Worm (Caenorhabditis elegans) whole organism, young adult: ENCODE data around the gene K06H7.1.
A peak's percentile ranks its signal among the peaks of the same experiment; 100 is the strongest.

Experiments
- B0019.2 ChIP-seq: fragments of 200-800 bp; sonication (Bioruptor generic); conservative IDR thresholded peaks from 2 replicates; pipeline ENCODE4 v1.3.6; 2022; ENCODE audit warnings: missing genetic modification reagents, missing genetic modification characterization, missing compliant biosample characterization
- B0261.1 ChIP-seq: sonication (generic microtip); optimal IDR thresholded peaks from 2 replicates; lab custom pipeline; 2016; ENCODE audit warnings: mild to moderate bottlenecking, missing genetic modification characterization, moderate library complexity, missing compliant biosample characterization
- F23B12.7 ChIP-seq: sonication (generic microtip); optimal IDR thresholded peaks from 2 replicates; lab custom pipeline; 2017; ENCODE audit warnings: missing genetic modification characterization, mild to moderate bottlenecking, missing compliant biosample characterization, antibody characterized with exemption, moderate library complexity; ENCODE audit not compliant: insufficient read depth
- F57C9.4 ChIP-seq: sonication (generic microtip); optimal IDR thresholded peaks from 2 replicates; lab custom pipeline; 2017; ENCODE audit warnings: mild to moderate bottlenecking, missing genetic modification characterization, missing compliant biosample characterization
- K11D2.4 ChIP-seq: fragments of 200-800 bp; sonication (Bioruptor generic); IDR thresholded peaks from 2 replicates; pipeline ENCODE4 v1.3.6; 2022; ENCODE audit warnings: missing genetic modification reagents, missing genetic modification characterization, missing compliant biosample characterization
- T07F8.4 ChIP-seq: sonication (generic microtip); optimal IDR thresholded peaks from 2 replicates; lab custom pipeline; 2016; ENCODE audit warnings: mild to moderate bottlenecking, missing genetic modification characterization, moderate library complexity, missing compliant biosample characterization
- T26A5.8 ChIP-seq: sonication (generic microtip); optimal IDR thresholded peaks from 2 replicates; lab custom pipeline; 2016; ENCODE audit warnings: missing genetic modification characterization, missing compliant biosample characterization
- ama-1 ChIP-seq, 3 experiments: fragments of 150-350 bp in 1 of 3; sonication (generic microtip) in 2 of 3; optimal IDR thresholded peaks; 2 replicates each; lab custom pipeline; 2014 to 2018; ENCODE audit warnings: missing biosample characterization in 2 of 3, missing genetic modification characterization in 2 of 3, missing genetic modification reagents in 2 of 3
- atf-7 ChIP-seq: sonication (generic microtip); optimal IDR thresholded peaks from 2 replicates; lab custom pipeline; 2017; ENCODE audit warnings: mild to moderate bottlenecking, missing genetic modification characterization, missing compliant biosample characterization
- athp-1 ChIP-seq: sonication (generic microtip); optimal IDR thresholded peaks from 2 replicates; lab custom pipeline; 2017; ENCODE audit warnings: mild to moderate bottlenecking, missing genetic modification characterization, missing compliant biosample characterization
- attf-3 ChIP-seq: fragments of 200-800 bp; sonication (Bioruptor generic); conservative IDR thresholded peaks from 2 replicates; pipeline ENCODE4 v1.3.6; 2022; ENCODE audit warnings: missing genetic modification reagents, missing genetic modification characterization, missing compliant biosample characterization
- attf-5 ChIP-seq: fragments of 200-800 bp; sonication (Bioruptor generic); optimal IDR thresholded peaks from 2 replicates; lab custom pipeline; 2018; ENCODE audit warnings: mild to moderate bottlenecking, missing genetic modification characterization, missing compliant biosample characterization
- ccch-3 ChIP-seq: fragments of 200-800 bp; sonication (Bioruptor generic); optimal IDR thresholded peaks from 2 replicates; lab custom pipeline; 2018; ENCODE audit warnings: mild to moderate bottlenecking, missing genetic modification characterization, missing compliant biosample characterization
- cebp-2 ChIP-seq: fragments of 200-800 bp; sonication (Bioruptor generic); IDR thresholded peaks from 2 replicates; pipeline ENCODE4 v1.3.6; 2022; ENCODE audit warnings: missing genetic modification characterization, missing compliant biosample characterization
- ceh-40 ChIP-seq: fragments of 200-800 bp; sonication (Bioruptor generic); IDR thresholded peaks from 2 replicates; pipeline ENCODE4 v1.3.6; 2022; ENCODE audit warnings: missing genetic modification characterization, missing compliant biosample characterization
- ceh-91 ChIP-seq: fragments of 200-800 bp; sonication (Bioruptor generic); IDR thresholded peaks from 2 replicates; pipeline ENCODE4 v1.3.6; 2022; ENCODE audit warnings: missing genetic modification reagents, missing genetic modification characterization, missing compliant biosample characterization
- egl-44 ChIP-seq: fragments of 200-800 bp; sonication (Bioruptor generic); IDR thresholded peaks from 2 replicates; pipeline ENCODE4 v1.3.6; 2022; ENCODE audit warnings: missing genetic modification reagents, missing genetic modification characterization, missing compliant biosample characterization
- ekl-4 ChIP-seq: fragments of 200-800 bp; sonication (Bioruptor generic); IDR thresholded peaks from 2 replicates; pipeline ENCODE4 v1.3.6; 2022; ENCODE audit warnings: missing genetic modification reagents, missing genetic modification characterization, missing compliant biosample characterization
- lag-1 ChIP-seq: fragments of 200-800 bp; sonication (Bioruptor generic); IDR thresholded peaks from 2 replicates; pipeline ENCODE4 v1.3.6; 2022; ENCODE audit warnings: missing genetic modification reagents, missing genetic modification characterization, missing compliant biosample characterization
- lsy-27 ChIP-seq: sonication (generic microtip); optimal IDR thresholded peaks from 2 replicates; lab custom pipeline; 2017; ENCODE audit warnings: missing genetic modification characterization, mild to moderate bottlenecking, missing compliant biosample characterization, antibody characterized with exemption, missing genotype, borderline replicate concordance; ENCODE audit not compliant: insufficient read depth
- madf-10 ChIP-seq: sonication (generic microtip); optimal IDR thresholded peaks from 2 replicates; lab custom pipeline; 2016; ENCODE audit warnings: mild to moderate bottlenecking, missing genetic modification characterization, missing compliant biosample characterization
- madf-3 ChIP-seq: fragments of 200-800 bp; sonication (Bioruptor generic); IDR thresholded peaks from 2 replicates; pipeline ENCODE4 v1.3.6; 2022; ENCODE audit warnings: missing genetic modification reagents, missing genetic modification characterization, missing compliant biosample characterization
- madf-8 ChIP-seq: fragments of 200-800 bp; sonication (Bioruptor generic); conservative IDR thresholded peaks from 2 replicates; pipeline ENCODE4 v1.3.6; 2022; ENCODE audit warnings: missing genetic modification reagents, missing genetic modification characterization, missing compliant biosample characterization
- mcd-1 ChIP-seq: fragments of 200-800 bp; sonication (Bioruptor generic); IDR thresholded peaks from 2 replicates; pipeline ENCODE4 v1.3.6; 2022; ENCODE audit warnings: missing genetic modification reagents, missing genetic modification characterization, missing compliant biosample characterization
- nfyb-1 ChIP-seq: fragments of 200-800 bp; sonication (Bioruptor generic); IDR thresholded peaks from 2 replicates; pipeline ENCODE4 v1.3.6; 2022; ENCODE audit warnings: missing genetic modification reagents, missing genetic modification characterization, missing compliant biosample characterization
- nhr-120 ChIP-seq: fragments of 200-800 bp; sonication (Bioruptor generic); IDR thresholded peaks from 2 replicates; pipeline ENCODE4 v1.3.6; 2022; ENCODE audit warnings: missing genetic modification characterization, missing compliant biosample characterization
- nhr-179 ChIP-seq: sonication (generic microtip); optimal IDR thresholded peaks from 2 replicates; lab custom pipeline; 2016; ENCODE audit warnings: mild to moderate bottlenecking, missing genetic modification characterization, missing compliant biosample characterization
- pbrm-1 ChIP-seq: fragments of 200-800 bp; sonication (Bioruptor generic); IDR thresholded peaks from 2 replicates; pipeline ENCODE4 v1.3.6; 2022; ENCODE audit warnings: missing genetic modification reagents, missing genetic modification characterization, missing compliant biosample characterization
- repo-1 ChIP-seq: sonication (generic microtip); optimal IDR thresholded peaks from 2 replicates; lab custom pipeline; 2017; ENCODE audit warnings: mild to moderate bottlenecking, missing genetic modification characterization, missing compliant biosample characterization
- rpc-1 ChIP-seq, 2 experiments: fragments of 150-350 bp in 1 of 2; sonication (generic microtip) in 1 of 2; optimal IDR thresholded peaks; 2 replicates each; lab custom pipeline; 2014 to 2018; ENCODE audit warnings: missing biosample characterization in 1 of 2, missing genetic modification characterization in 1 of 2, missing genetic modification reagents in 1 of 2, missing genotype in 1 of 2
- snpc-3.4 ChIP-seq: sonication (generic microtip); optimal IDR thresholded peaks from 2 replicates; lab custom pipeline; 2017; ENCODE audit warnings: missing genetic modification characterization, mild to moderate bottlenecking, missing compliant biosample characterization, antibody characterized with exemption, moderate library complexity, missing genotype, missing genetic modification reagents
- somi-1 ChIP-seq: fragments of 200-800 bp; sonication (Bioruptor generic); optimal IDR thresholded peaks from 2 replicates; lab custom pipeline; 2018; ENCODE audit warnings: mild to moderate bottlenecking, missing genetic modification characterization, missing compliant biosample characterization
- sptf-2 ChIP-seq: fragments of 200-800 bp; sonication (Bioruptor generic); optimal IDR thresholded peaks from 2 replicates; lab custom pipeline; 2018; ENCODE audit warnings: mild to moderate bottlenecking, missing genetic modification characterization, missing compliant biosample characterization
- unc-62 ChIP-seq: fragments of 150-350 bp; optimal IDR thresholded peaks from 2 replicates; lab custom pipeline; 2014; ENCODE audit warnings: missing biosample characterization, missing genetic modification reagents, missing genetic modification characterization
- zfh-2 ChIP-seq: fragments of 200-800 bp; sonication (Bioruptor generic); conservative IDR thresholded peaks from 2 replicates; pipeline ENCODE4 v1.3.6; 2022; ENCODE audit warnings: missing genetic modification reagents, missing genetic modification characterization, missing compliant biosample characterization
- ztf-22 ChIP-seq: fragments of 200-800 bp; sonication (Bioruptor generic); optimal IDR thresholded peaks from 2 replicates; lab custom pipeline; 2018; ENCODE audit warnings: mild to moderate bottlenecking, missing genetic modification characterization, moderate library complexity, missing compliant biosample characterization

K06H7.1 gene

DNA sequence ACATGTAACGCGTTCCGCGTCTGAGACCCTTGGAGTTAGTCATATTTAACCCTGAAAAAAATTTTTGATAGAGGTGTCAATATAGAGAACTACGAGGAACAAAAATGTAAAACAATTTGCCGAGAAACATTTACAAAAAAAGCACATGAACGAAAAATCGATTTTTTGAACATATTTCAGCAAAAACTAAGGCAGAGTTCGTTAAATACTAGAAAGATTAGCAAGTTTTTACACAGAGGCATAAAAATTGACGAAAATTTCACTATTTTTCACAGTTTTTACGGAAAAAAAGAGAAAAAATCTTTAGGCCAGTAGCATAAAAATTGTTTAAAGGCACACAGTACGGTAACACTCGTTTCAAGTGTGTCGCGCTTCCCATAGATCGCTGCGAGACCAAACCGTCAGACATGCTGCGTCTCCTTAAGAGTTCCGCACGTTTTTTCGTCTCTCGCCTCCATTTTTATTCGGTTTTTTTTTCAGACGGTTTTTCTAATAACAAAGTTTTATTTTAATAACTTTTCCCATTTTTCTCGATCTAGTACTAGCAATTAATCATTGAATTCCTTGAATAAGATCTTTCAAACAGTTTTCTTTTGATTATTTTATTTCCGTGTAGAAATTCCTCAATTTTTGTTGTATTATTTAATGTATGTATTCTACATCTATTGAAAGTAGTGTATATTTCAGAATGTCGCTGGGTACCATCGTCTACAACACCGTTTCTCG, 31.2 kb downstream of the K06H7.1 start, which contains the start of the genes rpl-21 and C14B9.10 (continued):
- TF ChIP-seq F57C9.4 (no peak), attf-5 (GFP tag; lab: Kevin White, UChicago) (peak; percentile 76), madf-3 (GFP tag; lab: Robert Waterston, UW) (peak; percentile 89), sptf-2 (GFP tag; lab: Kevin White, UChicago) (no peak), mcd-1 (GFP tag; lab: Robert Waterston, UW) (peak; percentile 80), lsy-27 (tag; lab: Kevin White, UChicago) (no peak), atf-7 (tag; lab: Kevin White, UChicago) (no peak), nhr-120 (GFP tag; lab: Robert Waterston, UW) (no peak), snpc-3.4 (tag; lab: Kevin White, UChicago) (peak; percentile 89), lag-1 (GFP tag; lab: Robert Waterston, UW) (no peak), ekl-4 (GFP tag; lab: Robert Waterston, UW) (peak; percentile 66; the same call in 1 of the 2 replicates), unc-62 (GFP tag; lab: Kevin White, UChicago) (no peak), B0261.1 (peak; percentile 3), egl-44 (GFP tag; lab: Robert Waterston, UW) (no peak), F23B12.7 (tag; lab: Kevin White, UChicago) (peak; percentile 83), madf-10 (tag; lab: Kevin White, UChicago) (peak; percentile 26), somi-1 (GFP tag; lab: Kevin White, UChicago) (no peak), athp-1 (tag; lab: Kevin White, UChicago) (peak; percentile 35), repo-1 (no peak), T26A5.8 (no peak), K11D2.4 (GFP tag; lab: Robert Waterston, UW) (no peak), ama-1 (optimal IDR thresholded peaks at IDR 0.05; lab: Kevin White, UChicago) (no peak), ama-1 (GFP tag; optimal IDR thresholded peaks at IDR 0.05; lab: Kevin White, UChicago) (no peak), nhr-179 (no peak), rpc-1 (optimal IDR thresholded peaks at IDR 0.05; lab: Kevin White, UChicago) (no peak), rpc-1 (tag; optimal IDR thresholded peaks at IDR 0.05; lab: Kevin White, UChicago) (no peak), ccch-3 (GFP tag; lab: Kevin White, UChicago) (no peak), madf-8 (GFP tag; lab: Robert Waterston, UW) (peak; percentile 53), ztf-22 (no peak), ceh-91 (GFP tag; lab: Robert Waterston, UW) (peak; percentile 88), attf-3 (GFP tag; lab: Robert Waterston, UW) (peak; percentile 70), T07F8.4 (tag; lab: Kevin White, UChicago) (no peak), pbrm-1 (GFP tag; lab: Robert Waterston, UW) (peak; percentile 89)

DNA sequence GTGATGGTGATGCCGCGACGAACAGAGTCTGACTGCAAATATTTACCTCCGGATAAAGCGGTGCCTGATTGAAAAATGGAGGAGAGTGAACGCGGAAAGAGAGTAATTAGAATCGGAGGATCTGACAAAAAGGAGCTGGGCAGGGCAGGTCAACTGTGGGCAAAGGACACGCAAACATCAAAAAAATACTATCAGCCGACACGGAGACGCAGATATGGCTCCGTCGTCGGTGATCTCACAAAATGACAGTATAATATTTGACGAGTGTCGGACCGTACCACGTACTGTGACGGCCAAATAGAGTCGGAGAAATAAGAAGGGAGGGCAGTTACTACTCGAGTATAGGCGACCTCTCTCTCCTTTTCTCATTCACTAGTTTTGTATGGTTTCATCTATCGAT, 33.4 kb downstream of the K06H7.1 start:
- 0 out of 2 replicates have a peak, but pooled peaks have one; percentile 9 for TF ChIP-seq zfh-2
- no peak for TF ChIP-seq K11D2.4 (GFP tag; lab: Robert Waterston, UW)
- no peak for TF ChIP-seq B0019.2 (GFP tag; lab: Robert Waterston, UW)
- TF ChIP-seq nfyb-1 (GFP tag; lab: Robert Waterston, UW), result peak; percentile 39; the same call in 1 of the 2 replicates
- no peak for TF ChIP-seq cebp-2 (GFP tag; lab: Robert Waterston, UW)
- TF ChIP-seq ceh-40 (GFP tag; lab: Robert Waterston, UW), result no peak
